Fruit fly (Drosophila melanogaster) whole organism, embryonic: ENCODE measurements around the gene Fpgs1.

Source experiments
- CG11560 ChIP-seq: fragments of 200-800 bp; sonication (Bioruptor generic); IDR thresholded peaks from 3 replicates; pipeline ENCODE4 v1.3.6; 2022; ENCODE audit warnings: missing biosample characterization, missing genetic modification characterization
- CG1233 ChIP-seq: fragments of 200-800 bp; sonication (Bioruptor generic); optimal IDR thresholded peaks from 4 replicates; lab custom pipeline; 2018; ENCODE audit warnings: missing biosample characterization, mild to moderate bottlenecking, missing genetic modification characterization
- CG12391 ChIP-seq: fragments of 200-800 bp; sonication (Bioruptor generic); optimal IDR thresholded peaks from 3 replicates; lab custom pipeline; 2018; ENCODE audit warnings: missing biosample characterization, mild to moderate bottlenecking, missing genetic modification characterization, moderate library complexity
- CG14014 ChIP-seq: fragments of 200-800 bp; sonication (Bioruptor generic); IDR thresholded peaks from 2 replicates; pipeline ENCODE4 v1.3.6; 2022; ENCODE audit warnings: missing biosample characterization, missing genetic modification characterization
- CG17361 ChIP-seq: fragments of 200-800 bp; sonication (Bioruptor generic); IDR thresholded peaks from 3 replicates; pipeline ENCODE4 v1.3.6; 2022; ENCODE audit warnings: missing biosample characterization, missing genetic modification characterization
- CG17802 ChIP-seq: fragments of 200-800 bp; sonication (Bioruptor generic); optimal IDR thresholded peaks from 2 replicates; lab custom pipeline; 2018; ENCODE audit warnings: missing biosample characterization, mild to moderate bottlenecking, missing genetic modification characterization, moderate library complexity
- CG17829 ChIP-seq: fragments of 200-800 bp; optimal IDR thresholded peaks from 2 replicates; lab custom pipeline; 2019; ENCODE audit warnings: missing biosample characterization, mild to moderate bottlenecking, missing genetic modification characterization, moderate library complexity
- CG18476 ChIP-seq: fragments of 200-800 bp; sonication (Bioruptor generic); optimal IDR thresholded peaks from 2 replicates; lab custom pipeline; 2016; ENCODE audit warnings: missing biosample characterization, mild to moderate bottlenecking, missing genetic modification characterization
- CG18599 ChIP-seq: fragments of 200-800 bp; sonication (Bioruptor generic); optimal IDR thresholded peaks from 3 replicates; lab custom pipeline; 2017; ENCODE audit warnings: missing biosample characterization, missing genetic modification characterization, mild to moderate bottlenecking, moderate library complexity, missing genetic modification reagents
- CG2678 ChIP-seq: fragments of 200-800 bp; sonication (Bioruptor generic); optimal IDR thresholded peaks from 3 replicates; lab custom pipeline; 2019; ENCODE audit warnings: missing biosample characterization, mild to moderate bottlenecking, missing genetic modification characterization, moderate library complexity
- CG2712 ChIP-seq: fragments of 200-800 bp; optimal IDR thresholded peaks from 3 replicates; lab custom pipeline; 2019; ENCODE audit warnings: missing biosample characterization, mild to moderate bottlenecking, missing genetic modification characterization, moderate library complexity
- CG3163 ChIP-seq: fragments of 200-800 bp; sonication (Bioruptor generic); optimal IDR thresholded peaks from 3 replicates; lab custom pipeline; 2016; ENCODE audit warnings: missing biosample characterization, missing genetic modification characterization
- CG3281 ChIP-seq: fragments of 200-800 bp; sonication (Bioruptor generic); optimal IDR thresholded peaks from 3 replicates; lab custom pipeline; 2017; ENCODE audit warnings: missing biosample characterization, mild to moderate bottlenecking, missing genetic modification characterization
- CG33557 ChIP-seq: fragments of 200-800 bp; sonication (Bioruptor generic); optimal IDR thresholded peaks from 2 replicates; lab custom pipeline; 2019; ENCODE audit warnings: missing biosample characterization, mild to moderate bottlenecking, missing genetic modification characterization, moderate library complexity
- CG3838 ChIP-seq: fragments of 200-800 bp; sonication (Bioruptor generic); optimal IDR thresholded peaks from 3 replicates; lab custom pipeline; 2016; ENCODE audit warnings: missing biosample characterization, missing genetic modification characterization
- CG6272 ChIP-seq: fragments of 200-800 bp; sonication (Bioruptor generic); IDR thresholded peaks from 2 replicates; pipeline ENCODE4 v1.3.6; 2022; ENCODE audit warnings: missing biosample characterization, missing genetic modification characterization
- CG7786 ChIP-seq: fragments of 200-800 bp; sonication (Bioruptor generic); optimal IDR thresholded peaks from 2 replicates; lab custom pipeline; 2016; ENCODE audit warnings: missing biosample characterization, missing genetic modification characterization
- H15 ChIP-seq: fragments of 200-800 bp; sonication (Bioruptor generic); IDR thresholded peaks from 3 replicates; pipeline ENCODE4 v1.3.6; 2022; ENCODE audit warnings: missing biosample characterization, missing genetic modification characterization
- MESR4 ChIP-seq: fragments of 200-800 bp; sonication (Bioruptor generic); optimal IDR thresholded peaks from 2 replicates; lab custom pipeline; 2018; ENCODE audit warnings: missing biosample characterization, mild to moderate bottlenecking, missing genetic modification characterization, moderate library complexity
- Med ChIP-seq: fragments of 200-800 bp; sonication (Bioruptor generic); peaks from one replicate; lab custom pipeline; 2016; ENCODE audit warnings: missing biosample characterization, missing genetic modification characterization, mild to moderate bottlenecking, inconsistent platforms, moderate library complexity
- PHDP ChIP-seq: fragments of 200-800 bp; sonication (Bioruptor generic); optimal IDR thresholded peaks from 3 replicates; lab custom pipeline; 2018; ENCODE audit warnings: missing biosample characterization, mild to moderate bottlenecking, missing genetic modification characterization, moderate library complexity
- TFAM ChIP-seq: fragments of 200-800 bp; sonication (Bioruptor generic); optimal IDR thresholded peaks from 2 replicates; lab custom pipeline; 2017; ENCODE audit warnings: missing biosample characterization, missing genetic modification characterization, inconsistent platforms
- Xrp1 ChIP-seq: fragments of 200-800 bp; sonication (Bioruptor generic); IDR thresholded peaks from 2 replicates; pipeline ENCODE4 v1.3.6; 2022; ENCODE audit warnings: missing biosample characterization, missing genetic modification characterization
- YL-1 ChIP-seq: fragments of 200-800 bp; sonication (Bioruptor generic); optimal IDR thresholded peaks from 3 replicates; lab custom pipeline; 2017; ENCODE audit warnings: missing biosample characterization, mild to moderate bottlenecking, missing genetic modification characterization
- ap ChIP-seq: fragments of 200-800 bp; sonication (Bioruptor generic); IDR thresholded peaks from 2 replicates; pipeline ENCODE4 v1.3.6; 2022; ENCODE audit warnings: missing biosample characterization, missing genetic modification characterization
- btn ChIP-seq: fragments of 200-800 bp; sonication (Bioruptor generic); optimal IDR thresholded peaks from 2 replicates; lab custom pipeline; 2016; ENCODE audit warnings: missing biosample characterization, missing genetic modification characterization
- cg ChIP-seq: fragments of 200-800 bp; sonication (Bioruptor generic); optimal IDR thresholded peaks from 3 replicates; lab custom pipeline; 2019; ENCODE audit warnings: missing biosample characterization, mild to moderate bottlenecking, missing genetic modification characterization, moderate library complexity
- chinmo ChIP-seq: fragments of 200-800 bp; sonication (Bioruptor generic); IDR thresholded peaks from 4 replicates; pipeline ENCODE4 v1.3.6; 2022; ENCODE audit warnings: missing biosample characterization, missing genetic modification characterization; ENCODE audit not compliant: partially characterized antibody
- ci ChIP-seq: fragments of 200-800 bp; sonication (Bioruptor generic); IDR thresholded peaks from 3 replicates; pipeline ENCODE4 v1.3.6; 2022; ENCODE audit warnings: missing biosample characterization, missing genetic modification characterization
- dm ChIP-seq: fragments of 200-800 bp; sonication (Bioruptor generic); optimal IDR thresholded peaks from 3 replicates; lab custom pipeline; 2016; ENCODE audit warnings: missing biosample characterization, missing genetic modification characterization
- dmrt99B ChIP-seq: fragments of 200-800 bp; sonication (Bioruptor generic); optimal IDR thresholded peaks from 2 replicates; lab custom pipeline; 2018; ENCODE audit warnings: missing biosample characterization, mild to moderate bottlenecking, missing genetic modification characterization, moderate library complexity
- dpn ChIP-seq, 2 experiments: fragments of 200-800 bp; sonication (Bioruptor generic); optimal IDR thresholded peaks; 3 replicates each; lab custom pipeline; 2016; ENCODE audit warnings: missing biosample characterization in 2 of 2, missing genetic modification characterization in 2 of 2
- ewg ChIP-seq: fragments of 200-800 bp; sonication (Bioruptor generic); optimal IDR thresholded peaks from 3 replicates; lab custom pipeline; 2017; ENCODE audit warnings: mild to moderate bottlenecking, missing biosample characterization, missing genetic modification reagents, missing genetic modification characterization
- gcm ChIP-seq: fragments of 200-800 bp; sonication (Bioruptor generic); optimal IDR thresholded peaks from 2 replicates; lab custom pipeline; 2019; ENCODE audit warnings: missing biosample characterization, mild to moderate bottlenecking, missing genetic modification characterization, moderate library complexity
- gem ChIP-seq: fragments of 200-800 bp; sonication (Bioruptor generic); optimal IDR thresholded peaks from 2 replicates; lab custom pipeline; 2019; ENCODE audit warnings: missing biosample characterization, mild to moderate bottlenecking, missing genetic modification characterization, moderate library complexity
- h ChIP-seq: fragments of >200 bp; optimal IDR thresholded peaks from 2 replicates; lab custom pipeline; 2017
- lab ChIP-seq: fragments of 200-800 bp; sonication (Bioruptor generic); optimal IDR thresholded peaks from 3 replicates; lab custom pipeline; 2017; ENCODE audit warnings: missing biosample characterization, missing genetic modification characterization, mild to moderate bottlenecking, moderate library complexity, missing genetic modification reagents
- onecut ChIP-seq: fragments of 200-800 bp; sonication (Bioruptor generic); IDR thresholded peaks from 2 replicates; pipeline ENCODE4 v1.3.6; 2022; ENCODE audit warnings: missing biosample characterization, missing genetic modification characterization
- pho ChIP-seq: fragments of 200-800 bp; sonication (Bioruptor generic); optimal IDR thresholded peaks from 2 replicates; lab custom pipeline; 2016; ENCODE audit warnings: missing biosample characterization, missing genetic modification characterization
- pnt ChIP-seq: fragments of 200-800 bp; sonication (Bioruptor generic); optimal IDR thresholded peaks from 3 replicates; lab custom pipeline; 2016; ENCODE audit warnings: missing biosample characterization, missing genetic modification characterization
- pum ChIP-seq: fragments of 200-800 bp; sonication (Bioruptor generic); optimal IDR thresholded peaks from 2 replicates; lab custom pipeline; 2016; ENCODE audit warnings: missing biosample characterization, missing genetic modification characterization
- row ChIP-seq: fragments of 200-800 bp; sonication (Bioruptor generic); IDR thresholded peaks from 3 replicates; pipeline ENCODE4 v1.3.6; 2022; ENCODE audit warnings: missing biosample characterization, missing genetic modification characterization
- run ChIP-seq: fragments of 200-800 bp; sonication (Bioruptor generic); optimal IDR thresholded peaks from 3 replicates; lab custom pipeline; 2018; ENCODE audit warnings: missing biosample characterization, mild to moderate bottlenecking, missing genetic modification characterization
- sens ChIP-seq: fragments of 200-800 bp; sonication (Bioruptor generic); peaks from one replicate; lab custom pipeline; 2016; ENCODE audit warnings: missing biosample characterization, missing genetic modification characterization
- sim ChIP-seq: fragments of 200-800 bp; sonication (Bioruptor generic); IDR thresholded peaks from 2 replicates; pipeline ENCODE4 v1.3.6; 2022; ENCODE audit warnings: missing biosample characterization, missing genetic modification characterization
- slbo ChIP-seq: fragments of 200-800 bp; sonication (Bioruptor generic); IDR thresholded peaks from 2 replicates; pipeline ENCODE4 v1.3.6; 2022; ENCODE audit warnings: missing biosample characterization, missing genetic modification characterization
- so ChIP-seq: fragments of 200-800 bp; sonication (Bioruptor generic); IDR thresholded peaks from 3 replicates; pipeline ENCODE4 v1.3.6; 2022; ENCODE audit warnings: missing biosample characterization, missing genetic modification characterization
- sqz ChIP-seq: fragments of 200-800 bp; sonication (Bioruptor generic); optimal IDR thresholded peaks from 3 replicates; lab custom pipeline; 2018; ENCODE audit warnings: missing biosample characterization, mild to moderate bottlenecking, missing genetic modification characterization
- sr ChIP-seq: fragments of 200-800 bp; sonication (Bioruptor generic); IDR thresholded peaks from 3 replicates; pipeline ENCODE4 v1.3.6; 2022; ENCODE audit warnings: missing biosample characterization, missing genetic modification characterization
- unc-4 ChIP-seq: fragments of 200-800 bp; sonication (Bioruptor generic); IDR thresholded peaks from 2 replicates; pipeline ENCODE4 v1.3.6; 2022; ENCODE audit warnings: missing biosample characterization, missing genetic modification characterization; ENCODE audit not compliant: partially characterized antibody
- wor ChIP-seq: fragments of 200-800 bp; sonication (Bioruptor generic); IDR thresholded peaks from 2 replicates; pipeline ENCODE4 v1.3.6; 2022; ENCODE audit warnings: missing biosample characterization, missing genetic modification characterization

The Fpgs1 gene

DNA sequence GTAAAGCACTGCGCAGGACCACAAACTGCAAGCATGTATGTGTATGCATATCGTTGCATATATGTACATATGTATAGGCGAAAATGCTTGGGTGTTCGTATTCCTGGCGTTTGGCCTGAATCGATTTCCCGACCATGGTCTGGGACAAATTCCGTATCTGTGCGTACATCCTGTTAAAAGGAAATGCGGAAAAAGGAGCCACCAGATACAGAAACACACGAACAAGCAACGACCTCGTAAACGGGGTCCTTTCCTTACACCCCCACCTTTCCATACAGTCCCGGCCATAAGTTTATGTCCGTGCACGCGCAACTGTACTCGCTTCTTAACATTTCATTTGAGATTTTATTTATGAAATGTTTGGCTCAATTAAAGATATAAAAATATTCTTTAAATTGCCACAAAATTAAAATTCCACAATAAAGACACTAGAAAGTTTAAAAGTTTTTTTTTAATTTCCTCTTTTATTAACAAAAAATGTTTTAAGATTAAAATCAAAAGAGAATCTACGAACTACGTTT lies 27.7 kb upstream of the Fpgs1 start (continued):
- no peak for TF ChIP-seq CG33557 (GFP tag; lab: Kevin White, UChicago)
- TF ChIP-seq PHDP (tag; lab: Kevin White, UChicago), result peak; percentile 1
- peak; percentile 3 for TF ChIP-seq CG18476 (GFP tag; lab: Kevin White, UChicago)
- TF ChIP-seq CG17829 (tag; lab: Kevin White, UChicago), result no peak
- no peak for TF ChIP-seq TFAM (GFP tag; lab: Kevin White, UChicago)
- TF ChIP-seq CG12391, result peak; percentile 12
- peak; percentile 28; the same call in 1 of the 3 replicates for TF ChIP-seq ci (GFP tag; lab: Robert Waterston, UW)
- 0 out of 3 replicates have a peak, but pooled peaks have one; percentile 8 for TF ChIP-seq H15 (GFP tag; lab: Robert Waterston, UW)
- TF ChIP-seq btn, result no peak
- TF ChIP-seq CG3163 (GFP tag; lab: Kevin White, UChicago), result no peak
- TF ChIP-seq sqz (GFP tag; lab: Kevin White, UChicago), result peak; percentile 68
- TF ChIP-seq pnt (GFP tag; lab: Kevin White, UChicago), result no peak
- peak; percentile 49 for TF ChIP-seq lab (GFP tag; lab: Kevin White, UChicago)
- peak; percentile 60 for TF ChIP-seq CG18599 (GFP tag; lab: Kevin White, UChicago)
- TF ChIP-seq CG3281 (GFP tag; lab: Kevin White, UChicago), result peak; percentile 25
- no peak for TF ChIP-seq gcm (GFP tag; lab: Kevin White, UChicago)
- TF ChIP-seq MESR4, result no peak
- no peak for TF ChIP-seq CG7786 (GFP tag; lab: Kevin White, UChicago)
- TF ChIP-seq run (tag; lab: Kevin White, UChicago), result no peak
- TF ChIP-seq Xrp1, result no peak
- TF ChIP-seq CG17361 (GFP tag; lab: Robert Waterston, UW), result no peak
- no peak for TF ChIP-seq wor
- no peak for TF ChIP-seq pho
- peak; percentile 27 for TF ChIP-seq CG2678 (tag; lab: Kevin White, UChicago)
- no peak for TF ChIP-seq sim (GFP tag; lab: Robert Waterston, UW)
- no peak for TF ChIP-seq dpn (GFP tag; optimal IDR thresholded peaks at IDR 0.05; lab: Kevin White, UChicago)
- peak; percentile 66 for TF ChIP-seq sens
- no peak for TF ChIP-seq CG17802
- TF ChIP-seq Med, result peak; percentile 67
- peak; percentile 96 for TF ChIP-seq onecut (GFP tag; lab: Robert Waterston, UW)
- no peak for TF ChIP-seq slbo (GFP tag; lab: Robert Waterston, UW)
- 0 out of 3 replicates have a peak, but pooled peaks have one; percentile 20 for TF ChIP-seq row (GFP tag; lab: Robert Waterston, UW)
- no peak for TF ChIP-seq CG11560
- peak; percentile 20 for TF ChIP-seq dmrt99B (tag; lab: Kevin White, UChicago)
- TF ChIP-seq unc-4 (GFP tag; lab: Robert Waterston, UW), result no peak
- TF ChIP-seq h (lab: Kevin White, UChicago), result no peak
- TF ChIP-seq sr (GFP tag; lab: Robert Waterston, UW), result no peak
- no peak for TF ChIP-seq pum (GFP tag; lab: Kevin White, UChicago)
- TF ChIP-seq ewg, result peak; percentile 72
- no peak for TF ChIP-seq CG3838 (GFP tag; lab: Kevin White, UChicago)
- 0 out of 4 replicates have a peak, but pooled peaks have one; percentile 44 for TF ChIP-seq chinmo (GFP tag; lab: Robert Waterston, UW)
- TF ChIP-seq CG6272, result no peak
- no peak for TF ChIP-seq dm (GFP tag; lab: Kevin White, UChicago)
- TF ChIP-seq CG14014 (GFP tag; lab: Robert Waterston, UW), result peak; percentile 35; the same call in 1 of the 2 replicates
- TF ChIP-seq CG1233, result no peak
- TF ChIP-seq gem (tag; lab: Kevin White, UChicago), result peak; percentile 30
- no peak for TF ChIP-seq ap (GFP tag; lab: Robert Waterston, UW)
- peak; percentile 2 for TF ChIP-seq CG2712 (tag; lab: Kevin White, UChicago)
- no peak for TF ChIP-seq YL-1 (GFP tag; lab: Kevin White, UChicago)
- TF ChIP-seq cg, result peak; percentile 1
- TF ChIP-seq so (GFP tag; lab: Robert Waterston, UW), result no peak
